Fruit fly (Drosophila melanogaster): ENCODE measurements around the gene Ten-a.
A peak's percentile ranks its signal among the peaks of the same experiment; 100 is the strongest.

The Ten-a gene

DNA sequence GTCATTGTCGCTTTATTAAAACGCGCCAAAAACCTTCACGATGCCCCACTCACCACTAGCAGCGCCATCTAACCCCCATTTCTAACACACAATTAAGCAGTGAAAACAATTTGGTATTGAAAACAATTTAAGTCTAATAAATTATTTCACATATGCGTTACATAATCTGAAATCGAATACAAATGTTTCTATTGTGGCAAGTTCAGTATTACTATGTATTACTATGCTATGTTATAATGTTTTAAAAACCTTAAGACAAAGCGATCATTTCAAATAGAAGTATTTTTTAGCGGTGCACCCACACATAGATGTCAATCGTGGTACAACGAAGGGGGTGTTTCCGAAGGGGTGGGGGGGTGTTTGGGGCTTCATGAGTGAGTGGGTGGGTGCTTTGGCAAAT is 30.1 kb downstream of the Ten-a start (continued):
- TF ChIP-seq her (GFP tag; optimal IDR thresholded peaks at IDR 0.05): no peak
- no peak for TF ChIP-seq pb (GFP tag; optimal IDR thresholded peaks at IDR 0.05)
- TF ChIP-seq org-1 (GFP tag; optimal IDR thresholded peaks at IDR 0.05): peak; percentile 2
- TF ChIP-seq NFAT (GFP tag; IDR thresholded peaks at IDR 0.05): no peak
- TF ChIP-seq dati (GFP tag; IDR thresholded peaks at IDR 0.05): no peak
- peak; percentile 36 for TF ChIP-seq CG2712 (tag; optimal IDR thresholded peaks at IDR 0.05)
- TF ChIP-seq lmd (GFP tag; IDR thresholded peaks at IDR 0.05): peak; percentile 9; the same call in 1 of the 2 replicates
- no peak for TF ChIP-seq esg (GFP tag; conservative IDR thresholded peaks at IDR 0.05)
- TF ChIP-seq Lim3 (GFP tag; IDR thresholded peaks at IDR 0.05): no peak
- peak; percentile 6 for TF ChIP-seq Fer3 (tag; optimal IDR thresholded peaks at IDR 0.05)
- TF ChIP-seq E2f2 (GFP tag; IDR thresholded peaks at IDR 0.05): no peak
- TF ChIP-seq ttk (GFP tag; IDR thresholded peaks at IDR 0.05): no peak; the same call in 1 of the 2 replicates
- no peak for TF ChIP-seq CG2875 (GFP tag; optimal IDR thresholded peaks at IDR 0.05)
- TF ChIP-seq CG10959 (GFP tag; IDR thresholded peaks at IDR 0.05): no peak
- no peak for TF ChIP-seq B-H2 (GFP tag; optimal IDR thresholded peaks at IDR 0.05)
- TF ChIP-seq CG18262 (tag; optimal IDR thresholded peaks at IDR 0.05): peak; percentile 17
- no peak for TF ChIP-seq ewg (GFP tag; optimal IDR thresholded peaks at IDR 0.05)

DNA sequence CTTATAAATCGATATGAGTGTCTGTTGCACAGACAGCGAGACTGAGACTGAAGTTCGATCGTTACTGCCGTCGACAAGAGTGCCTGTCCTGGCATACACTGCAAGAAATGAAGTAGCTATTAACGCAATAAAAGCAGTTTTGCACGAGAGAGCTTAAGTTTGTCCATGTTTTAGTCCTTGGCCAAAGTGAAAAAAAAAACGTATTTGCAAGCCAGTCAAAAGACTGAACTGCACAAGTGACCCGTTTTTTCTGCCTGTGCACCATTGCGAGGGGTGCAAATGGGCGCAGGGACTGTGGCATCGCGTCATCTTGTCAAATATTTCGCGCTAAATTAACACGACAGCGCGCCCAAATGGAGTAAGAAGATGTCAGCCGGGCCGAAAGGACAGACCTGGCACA is 32.1 kb downstream of the Ten-a start:
- TF ChIP-seq chif (GFP tag; optimal IDR thresholded peaks at IDR 0.05) (peak in 1 of 2 experiments; percentile 15), CG15011 (GFP tag; optimal IDR thresholded peaks at IDR 0.05) (no peak), pros (GFP tag; optimal IDR thresholded peaks at IDR 0.05) (no peak), bsh (GFP tag; optimal IDR thresholded peaks at IDR 0.05) (peak in 1 of 2 experiments; percentile 38), tio (GFP tag; optimal IDR thresholded peaks at IDR 0.05) (no peak), CG2129 (GFP tag; IDR thresholded peaks at IDR 0.05; ENCODE audit: partially characterized antibody) (no peak), ci (GFP tag; IDR thresholded peaks at IDR 0.05) (0 out of 3 replicates have a peak, but pooled peaks have one; percentile 15), YL-1 (GFP tag; optimal IDR thresholded peaks at IDR 0.05) (no peak), Tbp (GFP tag; optimal IDR thresholded peaks at IDR 0.05) (no peak), CG7372 (GFP tag; IDR thresholded peaks at IDR 0.05) (no peak), CG1603 (tag; optimal IDR thresholded peaks at IDR 0.05) (peak; percentile 40), Deaf1 (tag; optimal IDR thresholded peaks at IDR 0.05) (no peak), CG14441 (GFP tag; IDR thresholded peaks at IDR 0.05) (no peak), sens (GFP tag) (peak; percentile 75), CG6272 (GFP tag; IDR thresholded peaks at IDR 0.05) (no peak), slou (GFP tag; optimal IDR thresholded peaks at IDR 0.05) (no peak), HHEX (GFP tag; optimal IDR thresholded peaks at IDR 0.05) (no peak), onecut (GFP tag; IDR thresholded peaks at IDR 0.05) (no peak), CG32767 (GFP tag; IDR thresholded peaks at IDR 0.05) (no peak), vfl (GFP tag; optimal IDR thresholded peaks at IDR 0.05) (no peak), Oli (tag; optimal IDR thresholded peaks at IDR 0.05) (no peak), Sox100B (GFP tag; optimal IDR thresholded peaks at IDR 0.05) (no peak), CG17361 (GFP tag; IDR thresholded peaks at IDR 0.05) (no peak), chn (GFP tag; optimal IDR thresholded peaks at IDR 0.05) (no peak), fd96Cb (tag; optimal IDR thresholded peaks at IDR 0.05) (no peak), CG12071 (GFP tag; optimal IDR thresholded peaks at IDR 0.05) (no peak), Gug (GFP tag; IDR thresholded peaks at IDR 0.05) (no peak), Lhr (GFP tag; optimal IDR thresholded peaks at IDR 0.05) (no peak), prd (optimal IDR thresholded peaks at IDR 0.05) (no peak), prd (GFP tag; IDR thresholded peaks at IDR 0.05) (peak; percentile 54; the same call in 2 of the 3 replicates), CG6791 (GFP tag; IDR thresholded peaks at IDR 0.05; ENCODE audit: partially characterized antibody) (no peak), abd-A (tag; optimal IDR thresholded peaks at IDR 0.05) (no peak), CG6254 (GFP tag; optimal IDR thresholded peaks at IDR 0.05) (no peak), CG17829 (tag; optimal IDR thresholded peaks at IDR 0.05) (no peak), CHES-1-like (GFP tag; optimal IDR thresholded peaks at IDR 0.05) (no peak)
